Worm (Caenorhabditis elegans) whole organism, L4 larva: ENCODE measurements around the gene ZK488.5.

Source experiments
- F37D6.2 ChIP-seq: sonication (generic microtip); optimal IDR thresholded peaks from 2 replicates; lab custom pipeline; 2016; ENCODE audit warnings: mild to moderate bottlenecking, missing genetic modification characterization, missing compliant biosample characterization
- F44E2.7 ChIP-seq: fragments of 200-800 bp; sonication (Bioruptor generic); IDR thresholded peaks from 2 replicates; pipeline ENCODE4 v2.1.2; 2022; ENCODE audit warnings: missing genetic modification characterization, missing compliant biosample characterization
- ZK337.2 ChIP-seq: fragments of 200-800 bp; sonication (Bioruptor generic); IDR thresholded peaks from 2 replicates; pipeline ENCODE4 v1.3.6; 2022; ENCODE audit warnings: missing genetic modification reagents, missing genetic modification characterization, missing compliant biosample characterization
- ZK546.5 ChIP-seq, 2 experiments: sonication (generic microtip); optimal IDR thresholded peaks; 2 replicates each; lab custom pipeline; 2017; ENCODE audit warnings: missing biosample characterization in 2 of 2, missing genetic modification characterization in 2 of 2
- aha-1 ChIP-seq: fragments of 150-350 bp; peaks from one replicate; lab custom pipeline; 2014; ENCODE audit warnings: missing biosample characterization, missing genetic modification characterization
- ama-1 ChIP-seq: fragments of 150-350 bp; optimal IDR thresholded peaks from 2 replicates; lab custom pipeline; 2014; ENCODE audit warnings: inconsistent platforms, mixed read lengths
- ces-1 ChIP-seq: fragments of 150-350 bp; sonication (generic microtip); optimal IDR thresholded peaks from 4 replicates; lab custom pipeline; 2014; ENCODE audit warnings: missing biosample characterization, missing genetic modification reagents, missing genetic modification characterization
- cey-2 ChIP-seq: sonication (generic microtip); optimal IDR thresholded peaks from 3 replicates; lab custom pipeline; 2017; ENCODE audit warnings: missing genetic modification characterization, mild to moderate bottlenecking, missing compliant biosample characterization, antibody characterized with exemption, borderline replicate concordance; ENCODE audit not compliant: insufficient read depth
- ctbp-1 ChIP-seq: fragments of 200-800 bp; sonication (Bioruptor generic); IDR thresholded peaks from 2 replicates; pipeline ENCODE4 v1.3.6; 2022; ENCODE audit warnings: missing genetic modification reagents, missing genetic modification characterization, missing compliant biosample characterization
- daf-16 ChIP-seq, 3 experiments: sonication (generic microtip); optimal IDR thresholded peaks; 2 replicates each; lab custom pipeline; 2016 to 2017; ENCODE audit warnings: missing genetic modification characterization in 3 of 3, missing genetic modification reagents in 3 of 3, mild to moderate bottlenecking in 2 of 3, missing compliant biosample characterization in 2 of 3, missing biosample characterization in 1 of 3, moderate library complexity in 1 of 3
- dmd-6 ChIP-seq: fragments of 200-800 bp; sonication (Bioruptor generic); IDR thresholded peaks from 2 replicates; pipeline ENCODE4 v1.3.6; 2022; ENCODE audit warnings: missing genetic modification reagents, missing genetic modification characterization, missing compliant biosample characterization
- dmd-9 ChIP-seq: fragments of 200-800 bp; sonication (Bioruptor generic); IDR thresholded peaks from 2 replicates; pipeline ENCODE4 v1.3.6; 2022; ENCODE audit warnings: missing genetic modification reagents, missing genetic modification characterization, missing compliant biosample characterization
- dve-1 ChIP-seq: sonication (generic microtip); optimal IDR thresholded peaks from 2 replicates; lab custom pipeline; 2017; ENCODE audit warnings: antibody characterized with exemption, mild to moderate bottlenecking, missing genetic modification characterization, missing compliant biosample characterization; ENCODE audit not compliant: insufficient read depth
- egl-27 ChIP-seq: sonication (generic microtip); optimal IDR thresholded peaks from 3 replicates; lab custom pipeline; 2017; ENCODE audit warnings: missing biosample characterization, missing genetic modification reagents, missing genetic modification characterization
- egl-43 ChIP-seq: fragments of 200-800 bp; sonication (Bioruptor generic); IDR thresholded peaks from 2 replicates; pipeline ENCODE4 v1.3.6; 2022; ENCODE audit warnings: missing genetic modification reagents, missing genetic modification characterization, missing compliant biosample characterization
- hif-1 ChIP-seq, 2 experiments: sonication (generic microtip); optimal IDR thresholded peaks; 2 replicates each; lab custom pipeline; 2016 to 2017; ENCODE audit warnings: missing compliant biosample characterization in 2 of 2, missing genetic modification characterization in 2 of 2, missing genetic modification reagents in 2 of 2, missing genotype in 2 of 2, mild to moderate bottlenecking in 1 of 2
- hlh-30 ChIP-seq: sonication (generic microtip); optimal IDR thresholded peaks from 2 replicates; lab custom pipeline; 2017; ENCODE audit warnings: antibody characterized with exemption, mild to moderate bottlenecking, missing genetic modification characterization, missing compliant biosample characterization; ENCODE audit not compliant: insufficient read depth
- lin-39 ChIP-seq: fragments of 150-350 bp; optimal IDR thresholded peaks from 2 replicates; lab custom pipeline; 2014; ENCODE audit warnings: missing biosample characterization, missing genetic modification reagents, missing genetic modification characterization
- lir-3 ChIP-seq: sonication (generic microtip); optimal IDR thresholded peaks from 2 replicates; lab custom pipeline; 2016; ENCODE audit warnings: mild to moderate bottlenecking, missing genetic modification characterization, missing compliant biosample characterization
- mdt-29 ChIP-seq: fragments of 200-800 bp; sonication (Bioruptor generic); IDR thresholded peaks from 2 replicates; pipeline ENCODE4 v1.3.6; 2022; ENCODE audit warnings: missing genetic modification reagents, missing genetic modification characterization, missing compliant biosample characterization
- mep-1 ChIP-seq: fragments of 150-350 bp; sonication (generic microtip); optimal IDR thresholded peaks from 3 replicates; lab custom pipeline; 2014; ENCODE audit warnings: missing biosample characterization, missing genetic modification characterization
- mes-2 ChIP-seq: sonication (generic microtip); optimal IDR thresholded peaks from 2 replicates; lab custom pipeline; 2016; ENCODE audit warnings: missing genotype, mild to moderate bottlenecking, missing genetic modification characterization, missing compliant biosample characterization; ENCODE audit not compliant: poor library complexity, severe bottlenecking
- mxl-3 ChIP-seq: fragments of 200-800 bp; sonication (Bioruptor generic); optimal IDR thresholded peaks from 2 replicates; lab custom pipeline; 2018; ENCODE audit warnings: mild to moderate bottlenecking, missing genetic modification characterization, missing compliant biosample characterization
- nhr-11 ChIP-seq: fragments of 150-350 bp; optimal IDR thresholded peaks from 2 replicates; lab custom pipeline; 2014; ENCODE audit warnings: missing biosample characterization, missing genetic modification characterization
- nhr-237 ChIP-seq: sonication (generic microtip); optimal IDR thresholded peaks from 2 replicates; lab custom pipeline; 2017; ENCODE audit warnings: missing biosample characterization, missing genetic modification characterization
- nhr-28 ChIP-seq: fragments of 150-350 bp; optimal IDR thresholded peaks from 2 replicates; lab custom pipeline; 2014; ENCODE audit warnings: missing biosample characterization, missing genetic modification characterization
- nhr-42 ChIP-seq: fragments of 200-800 bp; sonication (Bioruptor generic); IDR thresholded peaks from 2 replicates; pipeline ENCODE4 v1.3.6; 2022; ENCODE audit warnings: missing genetic modification characterization, missing compliant biosample characterization
- nhr-77 ChIP-seq: fragments of 150-350 bp; optimal IDR thresholded peaks from 2 replicates; lab custom pipeline; 2014; ENCODE audit warnings: missing biosample characterization, missing genetic modification characterization
- pha-4 ChIP-seq, 2 experiments: fragments of 150-350 bp in 1 of 2; fragments of 200-800 bp in 1 of 2; sonication (Bioruptor generic) in 1 of 2; IDR thresholded peaks in 1 of 2; optimal IDR thresholded peaks in 1 of 2; 2 replicates each; pipeline versions ENCODE4 v1.3.6 to Lab custom; 2014 to 2022; ENCODE audit warnings: missing genetic modification characterization in 2 of 2, missing genetic modification reagents in 2 of 2, missing biosample characterization in 1 of 2, missing compliant biosample characterization in 1 of 2
- php-3 ChIP-seq: fragments of 200-800 bp; sonication (Bioruptor generic); IDR thresholded peaks from 2 replicates; pipeline ENCODE4 v1.3.6; 2022; ENCODE audit warnings: missing genetic modification reagents, missing genetic modification characterization, missing compliant biosample characterization
- saeg-2 ChIP-seq: fragments of 200-800 bp; sonication (Bioruptor generic); IDR thresholded peaks from 2 replicates; pipeline ENCODE4 v1.3.6; 2022; ENCODE audit warnings: missing genetic modification reagents, missing genetic modification characterization, missing compliant biosample characterization
- snpc-1.2 ChIP-seq: fragments of 200-800 bp; sonication (Bioruptor generic); IDR thresholded peaks from 2 replicates; pipeline ENCODE4 v1.3.6; 2022; ENCODE audit warnings: missing genetic modification reagents, missing genetic modification characterization, missing compliant biosample characterization
- tag-97 ChIP-seq: fragments of 200-800 bp; sonication (Bioruptor generic); IDR thresholded peaks from 2 replicates; pipeline ENCODE4 v1.3.6; 2022; ENCODE audit warnings: missing genetic modification characterization, missing compliant biosample characterization
- zfp-2 ChIP-seq: sonication (generic microtip); optimal IDR thresholded peaks from 2 replicates; lab custom pipeline; 2016; ENCODE audit warnings: mild to moderate bottlenecking, missing genetic modification characterization, missing compliant biosample characterization
- ztf-11 ChIP-seq: fragments of 150-350 bp; optimal IDR thresholded peaks from 2 replicates; lab custom pipeline; 2014; ENCODE audit warnings: missing biosample characterization, missing genetic modification characterization

The ZK488.5 gene

ce11 chrV:627585-627984, 34.5 kb downstream of the ZK488.5 start, which contains the start of gene F48G7.8:
Gene F48G7.8, minus strand, starts transcription at chrV:627685.
- TF ChIP-seq egl-43 (GFP tag; lab: Robert Waterston, UW) (no peak), ctbp-1 (GFP tag; lab: Robert Waterston, UW) (no peak), pha-4 (GFP tag; IDR thresholded peaks at IDR 0.05; lab: Robert Waterston, UW) (no peak), pha-4 (tag; optimal IDR thresholded peaks at IDR 0.05; lab: Kevin White, UChicago) (no peak), hif-1 (tag; optimal IDR thresholded peaks at IDR 0.05; lab: Kevin White, UChicago) (no peak), nhr-42 (GFP tag; lab: Robert Waterston, UW) (no peak), lir-3 (tag; lab: Kevin White, UChicago) (no peak), dmd-6 (GFP tag; lab: Robert Waterston, UW) (no peak), nhr-237 (tag; lab: Kevin White, UChicago) (no peak), nhr-11 (tag; lab: Kevin White, UChicago) (no peak), daf-16 (GFP tag; optimal IDR thresholded peaks at IDR 0.05; lab: Kevin White, UChicago) (no peak), daf-16 (tag; optimal IDR thresholded peaks at IDR 0.05; lab: Kevin White, UChicago) (no peak), ces-1 (GFP tag; lab: Kevin White, UChicago) (no peak), lin-39 (tag; lab: Kevin White, UChicago) (no peak), hlh-30 (tag; lab: Kevin White, UChicago) (no peak), F44E2.7 (GFP tag; lab: Robert Waterston, UW) (no peak), snpc-1.2 (no peak), nhr-77 (tag; lab: Kevin White, UChicago) (no peak), F37D6.2 (tag; lab: Kevin White, UChicago) (no peak), zfp-2 (no peak)

ce11 chrV:628527-628926, 35.5 kb downstream of the ZK488.5 start, which contains the start of gene F48G7.9:
Gene F48G7.9, minus strand, starts transcription at chrV:628627.
- TF ChIP-seq nhr-28 (tag; lab: Kevin White, UChicago) (no peak), saeg-2 (GFP tag; lab: Robert Waterston, UW) (no peak), ZK337.2 (no peak)

ce11 chrV:631832-632231, 38.8 kb downstream of the ZK488.5 start:
- TF ChIP-seq dmd-6 (GFP tag; lab: Robert Waterston, UW) (0 out of 2 replicates have a peak, but pooled peaks have one; percentile 18), hlh-30 (tag; lab: Kevin White, UChicago) (peak; percentile 10), mep-1 (no peak), dve-1 (tag; lab: Kevin White, UChicago) (peak; percentile 38), mes-2 (peak; percentile 27), nhr-28 (tag; lab: Kevin White, UChicago) (peak; percentile 48)

ce11 chrV:634855-635254, 41.8 kb downstream of the ZK488.5 start, which contains the start of gene F48G7.10:
Gene F48G7.10, minus strand, starts transcription at chrV:634955.
- no peak for TF ChIP-seq cey-2
- TF ChIP-seq dmd-9 (GFP tag; lab: Robert Waterston, UW), result no peak
- TF ChIP-seq ama-1 (lab: Kevin White, UChicago), result no peak
- TF ChIP-seq php-3 (GFP tag; lab: Robert Waterston, UW), result no peak
- no peak for TF ChIP-seq aha-1 (tag; lab: Kevin White, UChicago)
- no peak for TF ChIP-seq mdt-29 (GFP tag; lab: Robert Waterston, UW)
- TF ChIP-seq mxl-3, result no peak
- TF ChIP-seq egl-43 (GFP tag; lab: Robert Waterston, UW), result no peak
- TF ChIP-seq ZK546.5 (tag; optimal IDR thresholded peaks at IDR 0.05; lab: Kevin White, UChicago), result no peak
- no peak for TF ChIP-seq saeg-2 (GFP tag; lab: Robert Waterston, UW)
- TF ChIP-seq tag-97 (GFP tag; lab: Robert Waterston, UW), result no peak
- TF ChIP-seq egl-27, result no peak
- TF ChIP-seq ces-1 (GFP tag; lab: Kevin White, UChicago), result no peak
- no peak for TF ChIP-seq F37D6.2 (tag; lab: Kevin White, UChicago)
- TF ChIP-seq lin-39 (tag; lab: Kevin White, UChicago), result no peak
- TF ChIP-seq ztf-11 (tag; lab: Kevin White, UChicago), result no peak
- TF ChIP-seq hlh-30 (tag; lab: Kevin White, UChicago), result no peak
